Worm (Caenorhabditis elegans) whole organism, early embryonic: Measurements from ENCODE around the gene Y70C5C.1.

Source experiments
- B0310.2 ChIP-seq: sonication (generic microtip); optimal IDR thresholded peaks from 2 replicates; lab custom pipeline; 2016; ENCODE audit warnings: mild to moderate bottlenecking, missing genetic modification characterization, missing compliant biosample characterization
- F13C5.2 ChIP-seq: sonication (generic microtip); optimal IDR thresholded peaks from 2 replicates; lab custom pipeline; 2017; ENCODE audit warnings: mild to moderate bottlenecking, missing genetic modification characterization, inconsistent platforms, missing compliant biosample characterization
- aly-1 ChIP-seq: sonication (generic microtip); optimal IDR thresholded peaks from 2 replicates; lab custom pipeline; 2016; ENCODE audit warnings: missing genetic modification characterization, missing compliant biosample characterization
- ama-1 ChIP-seq: fragments of 150-350 bp; optimal IDR thresholded peaks from 2 replicates; lab custom pipeline; 2014
- ceh-13 ChIP-seq: fragments of 200-800 bp; sonication (Bioruptor generic); optimal IDR thresholded peaks from 2 replicates; lab custom pipeline; 2018; ENCODE audit warnings: mild to moderate bottlenecking, missing genetic modification characterization, missing compliant biosample characterization
- ceh-36 ChIP-seq: sonication (generic microtip); optimal IDR thresholded peaks from 2 replicates; lab custom pipeline; 2016; ENCODE audit warnings: missing genetic modification characterization, inconsistent platforms, missing compliant biosample characterization
- ets-7 ChIP-seq: sonication (generic microtip); optimal IDR thresholded peaks from 2 replicates; lab custom pipeline; 2016; ENCODE audit warnings: missing genotype, missing genetic modification characterization, missing compliant biosample characterization
- flt-1 ChIP-seq: fragments of 200-800 bp; sonication (Bioruptor generic); IDR thresholded peaks from 2 replicates; pipeline ENCODE4 v1.3.6; 2022; ENCODE audit warnings: missing genetic modification characterization, missing compliant biosample characterization
- hmbx-1 ChIP-seq: sonication (generic microtip); optimal IDR thresholded peaks from 2 replicates; lab custom pipeline; 2016; ENCODE audit warnings: mild to moderate bottlenecking, missing genetic modification characterization, missing compliant biosample characterization
- hmg-4 ChIP-seq: fragments of 200-800 bp; sonication (Bioruptor generic); optimal IDR thresholded peaks from 2 replicates; lab custom pipeline; 2018; ENCODE audit warnings: mild to moderate bottlenecking, missing genetic modification characterization, missing compliant biosample characterization
- hnd-1 ChIP-seq: sonication (generic microtip); optimal IDR thresholded peaks from 2 replicates; lab custom pipeline; 2016; ENCODE audit warnings: missing genetic modification characterization, missing compliant biosample characterization
- pes-1 ChIP-seq: fragments of 200-800 bp; sonication (Bioruptor generic); IDR thresholded peaks from 2 replicates; pipeline ENCODE4 v1.3.6; 2022; ENCODE audit warnings: missing genetic modification reagents, missing genetic modification characterization, missing compliant biosample characterization
- scrt-1 ChIP-seq: fragments of 200-800 bp; sonication (Bioruptor generic); IDR thresholded peaks from 2 replicates; pipeline ENCODE4 v1.3.6; 2022; ENCODE audit warnings: missing genetic modification characterization, missing compliant biosample characterization
- sea-1 ChIP-seq: fragments of 200-800 bp; sonication (Bioruptor generic); conservative IDR thresholded peaks from 2 replicates; pipeline ENCODE4 v1.3.6; 2022; ENCODE audit warnings: missing genetic modification characterization, missing compliant biosample characterization
- tbx-11 ChIP-seq: fragments of 200-800 bp; sonication (Bioruptor generic); IDR thresholded peaks from 2 replicates; pipeline ENCODE4 v1.3.6; 2022; ENCODE audit warnings: missing genetic modification characterization, missing compliant biosample characterization
- tbx-37 ChIP-seq: fragments of 200-800 bp; sonication (Bioruptor generic); conservative IDR thresholded peaks from 2 replicates; pipeline ENCODE4 v1.3.6; 2022; ENCODE audit warnings: missing genetic modification reagents, missing genetic modification characterization, missing compliant biosample characterization
- tra-4 ChIP-seq: sonication (generic microtip); optimal IDR thresholded peaks from 2 replicates; lab custom pipeline; 2017; ENCODE audit warnings: missing genetic modification characterization, missing compliant biosample characterization

Gene Y70C5C.1

DNA sequence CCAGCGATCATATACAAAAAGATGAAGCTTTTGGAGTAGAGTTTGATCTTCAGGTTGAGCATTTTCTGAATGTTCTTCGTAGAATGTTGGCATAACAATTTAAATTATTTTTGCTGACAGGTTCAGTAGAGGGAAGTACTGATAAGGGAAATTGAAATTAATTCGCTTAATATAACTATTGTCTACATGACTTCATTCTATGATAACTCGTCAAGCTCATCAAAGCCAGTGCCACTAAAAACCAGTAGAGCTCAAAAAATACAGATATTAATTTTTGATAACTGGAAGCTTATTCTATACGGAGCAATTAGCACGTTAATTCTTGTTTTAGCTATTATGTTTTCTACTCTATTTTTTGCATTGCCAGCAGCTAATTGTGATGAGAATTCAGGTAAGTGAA lies 39.1 kb downstream of the Y70C5C.1 start, which contains the start of the genes clec-29 and clec-39:
Gene clec-29, minus strand, starts transcription at position 101 of the 400 bp plus-strand sequence.
Gene clec-39, plus strand, starts transcription at position 169 of the 400 bp plus-strand sequence.
- TF ChIP-seq hmg-4 (GFP tag; lab: Kevin White, UChicago) (no peak), ceh-36 (tag; lab: Kevin White, UChicago) (no peak), flt-1 (GFP tag; lab: Robert Waterston, UW) (no peak), F13C5.2 (tag; lab: Kevin White, UChicago) (no peak), tbx-11 (GFP tag; lab: Robert Waterston, UW) (no peak), pes-1 (no peak), ama-1 (no peak), ceh-13 (GFP tag; lab: Kevin White, UChicago) (no peak), hnd-1 (tag; lab: Kevin White, UChicago) (no peak), ets-7 (no peak)

DNA sequence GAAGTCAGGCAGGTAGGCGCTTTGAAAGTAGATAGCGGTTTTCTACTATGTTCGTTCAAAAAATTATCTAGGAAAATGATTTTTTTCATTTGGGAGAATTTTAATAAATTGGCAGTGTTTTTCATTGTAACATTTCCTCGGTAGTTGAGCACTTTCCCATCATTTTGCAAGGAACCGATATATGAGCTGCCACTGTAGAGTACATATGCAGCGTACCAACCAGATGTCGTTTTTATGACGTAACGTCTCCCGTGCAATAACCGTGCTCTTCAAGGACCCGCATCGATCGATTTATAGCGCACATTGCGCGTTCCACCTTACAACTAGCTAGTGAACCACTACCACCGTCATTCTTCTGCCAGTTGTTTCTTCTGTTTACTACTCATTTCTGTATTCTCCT lies 42.1 kb downstream of the Y70C5C.1 start, which contains the start of gene T25E12.6:
Gene T25E12.6, plus strand, starts transcription at position 301 of the 400 bp plus-strand sequence.
- TF ChIP-seq ama-1 (no peak), hmbx-1 (no peak), tra-4 (tag; lab: Kevin White, UChicago) (no peak), ceh-13 (GFP tag; lab: Kevin White, UChicago) (no peak), flt-1 (GFP tag; lab: Robert Waterston, UW) (no peak), hmg-4 (GFP tag; lab: Kevin White, UChicago) (no peak), F13C5.2 (tag; lab: Kevin White, UChicago) (no peak), pes-1 (no peak), tbx-37 (GFP tag; lab: Robert Waterston, UW) (no peak), tbx-11 (GFP tag; lab: Robert Waterston, UW) (no peak), hnd-1 (tag; lab: Kevin White, UChicago) (no peak)

DNA sequence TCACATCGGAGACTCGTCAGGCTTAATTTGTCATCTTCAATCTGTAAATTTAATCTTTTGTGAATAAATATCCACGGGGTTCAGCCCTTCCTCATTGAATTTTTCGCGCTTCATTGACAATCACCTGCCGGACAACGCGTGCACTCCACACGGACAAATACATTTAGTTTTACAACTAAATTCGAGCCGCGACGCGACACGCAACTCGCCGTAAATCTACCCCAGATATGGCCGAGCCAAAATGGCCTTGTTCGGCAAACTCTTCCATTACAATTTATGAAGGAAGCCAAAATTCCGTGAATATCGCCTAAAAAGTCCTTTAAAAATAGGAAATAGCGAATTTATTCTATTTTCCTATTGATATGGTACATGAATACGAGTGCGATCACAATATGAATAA lies 44.8 kb downstream of the Y70C5C.1 start:
- TF ChIP-seq sea-1 (no peak), hnd-1 (tag; lab: Kevin White, UChicago) (no peak), aly-1 (no peak)

DNA sequence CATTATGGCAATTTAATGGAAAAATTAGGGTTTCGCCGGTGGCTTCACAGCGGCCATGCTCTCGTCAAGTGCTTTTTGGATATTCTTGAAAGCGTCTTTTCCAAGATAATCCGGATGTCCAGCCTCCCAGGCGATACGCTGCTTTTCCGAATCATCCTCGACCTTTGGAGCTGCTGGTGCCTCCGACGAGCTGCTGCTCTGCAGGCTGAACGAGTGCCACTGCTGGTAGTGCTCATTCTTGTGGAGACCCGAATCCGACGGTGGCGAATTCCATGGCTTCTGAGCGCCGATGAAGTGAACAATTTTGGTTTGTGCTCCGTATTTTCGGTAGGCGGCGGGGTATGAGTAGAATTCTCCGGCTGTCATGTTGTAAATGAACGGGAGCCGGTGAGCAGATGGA lies 45.2 kb downstream of the Y70C5C.1 start:
- TF ChIP-seq hmg-4 (GFP tag; lab: Kevin White, UChicago) (no peak), aly-1 (no peak), hnd-1 (tag; lab: Kevin White, UChicago) (no peak), sea-1 (no peak), ama-1 (no peak), tra-4 (tag; lab: Kevin White, UChicago) (no peak), tbx-37 (GFP tag; lab: Robert Waterston, UW) (no peak), scrt-1 (GFP tag; lab: Robert Waterston, UW) (no peak)

DNA sequence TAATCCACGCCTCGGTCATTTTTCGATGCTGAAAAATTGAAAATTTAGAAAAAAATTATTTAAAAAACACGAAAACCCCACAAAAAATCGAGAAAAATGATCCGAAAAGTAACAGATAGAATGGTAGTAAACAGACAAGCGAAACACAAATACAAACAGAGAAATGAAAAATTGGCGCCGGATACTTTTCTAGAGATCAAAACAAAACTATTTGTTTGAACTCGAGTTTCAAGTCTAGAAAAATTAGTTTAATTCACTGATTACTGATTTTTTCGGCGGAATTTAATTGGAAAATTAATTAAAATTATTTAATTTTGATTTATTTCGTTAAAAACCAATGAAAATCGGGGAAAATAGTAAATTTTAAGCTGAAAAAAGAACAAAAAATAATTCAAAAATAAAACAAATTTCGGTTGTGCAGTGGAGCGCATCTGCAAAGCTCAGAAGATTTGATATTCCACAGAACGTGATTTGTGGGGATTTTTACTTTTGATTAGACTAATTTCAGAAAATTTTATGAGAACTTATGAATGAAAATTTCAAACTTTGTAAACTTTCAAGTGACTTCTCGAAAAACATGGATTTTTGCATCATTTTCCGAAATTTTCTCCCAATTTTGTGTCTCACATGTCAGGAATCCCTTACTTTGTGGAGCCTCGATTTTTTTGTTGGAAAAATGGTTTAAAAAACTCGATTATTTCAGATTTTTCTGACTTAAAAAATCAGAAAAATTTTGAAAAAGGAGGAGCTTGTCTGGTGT lies 46.4 kb downstream of the Y70C5C.1 start, which contains the start of gene gyg-2:
Gene gyg-2, minus strand, starts transcription at position 28 of the 760 bp plus-strand sequence.
- no peak for TF ChIP-seq ama-1
- no peak for TF ChIP-seq pes-1
- TF ChIP-seq B0310.2 (tag; lab: Kevin White, UChicago) = no peak
- no peak for TF ChIP-seq sea-1
- no peak for TF ChIP-seq tbx-37 (GFP tag; lab: Robert Waterston, UW)
- no peak for TF ChIP-seq tra-4 (tag; lab: Kevin White, UChicago)
- no peak for TF ChIP-seq scrt-1 (GFP tag; lab: Robert Waterston, UW)
- TF ChIP-seq hmg-4 (GFP tag; lab: Kevin White, UChicago) = no peak

DNA sequence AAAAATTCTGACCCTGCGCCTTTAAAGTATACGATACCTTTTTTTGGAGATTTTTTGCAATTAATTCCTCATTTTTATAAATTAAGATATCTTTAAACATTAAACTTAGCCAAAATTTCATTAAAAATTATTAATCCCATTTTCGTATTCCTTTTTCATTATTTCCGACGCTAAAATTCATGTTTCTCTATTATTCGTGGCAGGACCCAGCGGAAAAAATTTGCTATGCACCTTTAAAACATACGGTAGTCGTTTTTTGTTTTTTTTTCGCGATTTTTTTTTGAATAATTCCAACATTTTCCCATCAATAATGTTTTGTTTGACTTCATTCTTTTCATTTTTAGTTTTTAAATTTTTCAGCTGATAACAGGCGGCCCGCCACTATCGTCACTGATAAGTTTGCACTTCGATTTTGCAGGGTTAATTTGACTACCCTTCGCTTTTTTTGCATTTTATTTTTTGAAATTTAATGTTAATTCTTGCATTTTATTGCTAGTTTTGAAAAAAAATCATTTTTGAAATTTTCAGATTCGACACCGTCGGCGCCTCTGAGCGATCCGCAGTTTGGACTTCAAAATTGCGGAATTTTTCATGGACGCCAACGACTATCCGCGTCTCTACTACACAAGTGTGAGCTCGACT lies 47.1 kb downstream of the Y70C5C.1 start, which contains the start of gene dkf-2:
Gene dkf-2, plus strand, starts transcription at position 592 of the 642 bp plus-strand sequence.
- TF ChIP-seq tra-4 (tag; lab: Kevin White, UChicago) (no peak), hnd-1 (tag; lab: Kevin White, UChicago) (no peak), ceh-36 (tag; lab: Kevin White, UChicago) (no peak), pes-1 (no peak)

DNA sequence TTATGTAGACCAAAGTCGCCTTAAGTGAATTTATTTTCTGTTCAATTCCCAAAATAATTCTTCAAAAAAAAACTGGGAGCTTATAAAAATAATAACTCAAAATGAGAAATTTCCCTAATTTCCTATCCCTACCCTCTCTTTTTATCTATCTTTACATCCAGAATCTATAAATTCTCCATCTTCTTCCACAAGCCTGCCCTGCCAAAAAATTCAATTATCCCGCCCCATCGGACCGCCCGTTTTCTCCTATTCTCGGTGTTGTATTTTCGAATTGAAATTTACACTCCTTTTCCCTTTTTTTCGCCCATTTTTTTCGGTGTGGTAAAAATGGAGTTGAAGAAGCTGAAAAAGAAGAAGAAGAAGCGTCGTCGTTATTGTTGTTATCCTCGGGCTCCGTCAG lies 49.5 kb downstream of the Y70C5C.1 start:
- TF ChIP-seq tra-4 (tag; lab: Kevin White, UChicago) = no peak
- no peak for TF ChIP-seq hmg-4 (GFP tag; lab: Kevin White, UChicago)
- no peak for TF ChIP-seq tbx-37 (GFP tag; lab: Robert Waterston, UW)
- no peak for TF ChIP-seq B0310.2 (tag; lab: Kevin White, UChicago)
- TF ChIP-seq hmbx-1 = no peak
- no peak for TF ChIP-seq F13C5.2 (tag; lab: Kevin White, UChicago)
- TF ChIP-seq ets-7 = no peak
- TF ChIP-seq sea-1 = no peak
- TF ChIP-seq flt-1 (GFP tag; lab: Robert Waterston, UW) = no peak
- TF ChIP-seq scrt-1 (GFP tag; lab: Robert Waterston, UW) = no peak
- no peak for TF ChIP-seq ceh-36 (tag; lab: Kevin White, UChicago)
- no peak for TF ChIP-seq pes-1
- no peak for TF ChIP-seq ama-1
- TF ChIP-seq aly-1 = no peak
- no peak for TF ChIP-seq tbx-11 (GFP tag; lab: Robert Waterston, UW)
- no peak for TF ChIP-seq hnd-1 (tag; lab: Kevin White, UChicago)
- no peak for TF ChIP-seq ceh-13 (GFP tag; lab: Kevin White, UChicago)
